Fruit fly (Drosophila melanogaster) Kc167 (cell line): ENCODE data around the gene TM9SF2.

ENCODE experiments used
- Myc ChIP-seq: fragments of >200 bp; optimal IDR thresholded peaks from 2 replicates; lab custom pipeline; 2017; ENCODE audit warnings: missing external identifiers
- Sin3A ChIP-seq: fragments of >200 bp; optimal IDR thresholded peaks from 2 replicates; lab custom pipeline; 2018; ENCODE audit warnings: missing external identifiers
- h ChIP-seq: fragments of >200 bp; optimal IDR thresholded peaks from 3 replicates; lab custom pipeline; 2018; ENCODE audit warnings: missing external identifiers
- insv ChIP-seq: fragments of >200 bp; optimal IDR thresholded peaks from 3 replicates; lab custom pipeline; 2018; ENCODE audit warnings: missing external identifiers
- psq ChIP-seq: fragments of >200 bp; optimal IDR thresholded peaks from 2 replicates; lab custom pipeline; 2017; ENCODE audit warnings: missing external identifiers
- ttk ChIP-seq: sonication (Bioruptor generic); optimal IDR thresholded peaks from 2 replicates; lab custom pipeline; 2017; ENCODE audit warnings: missing external identifiers

The TM9SF2 gene

DNA sequence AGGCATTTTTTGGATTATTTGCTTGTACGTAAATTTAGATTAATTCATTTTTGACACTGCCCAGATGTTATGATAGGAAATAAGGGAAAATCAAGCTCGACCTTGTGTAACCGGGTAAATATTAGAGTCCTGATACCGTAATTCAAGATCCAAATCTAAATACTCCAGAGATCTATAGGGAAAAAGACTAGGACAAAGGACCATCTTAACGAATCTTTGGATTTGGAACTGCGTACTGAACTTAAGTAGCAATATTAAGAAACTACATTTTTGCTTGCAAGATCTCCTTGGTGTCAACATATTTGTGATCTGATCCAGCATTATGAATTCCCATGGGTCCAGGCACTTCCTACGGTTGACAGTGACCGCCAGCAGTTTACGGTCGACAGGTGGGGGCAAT lies 7.7 kb downstream of the TM9SF2 start, which contains the start of gene CG9316:
Gene CG9316, minus strand, starts transcription at position 101 of the 400 bp plus-strand sequence.
- TF ChIP-seq insv = no peak
- no peak for TF ChIP-seq ttk (lab: Kevin White, UChicago)
- no peak for TF ChIP-seq Myc (lab: Kevin White, UChicago)
- no peak for TF ChIP-seq h (lab: Kevin White, UChicago)
- TF ChIP-seq psq (lab: Kevin White, UChicago) = no peak
- TF ChIP-seq Sin3A (lab: Kevin White, UChicago) = no peak

DNA sequence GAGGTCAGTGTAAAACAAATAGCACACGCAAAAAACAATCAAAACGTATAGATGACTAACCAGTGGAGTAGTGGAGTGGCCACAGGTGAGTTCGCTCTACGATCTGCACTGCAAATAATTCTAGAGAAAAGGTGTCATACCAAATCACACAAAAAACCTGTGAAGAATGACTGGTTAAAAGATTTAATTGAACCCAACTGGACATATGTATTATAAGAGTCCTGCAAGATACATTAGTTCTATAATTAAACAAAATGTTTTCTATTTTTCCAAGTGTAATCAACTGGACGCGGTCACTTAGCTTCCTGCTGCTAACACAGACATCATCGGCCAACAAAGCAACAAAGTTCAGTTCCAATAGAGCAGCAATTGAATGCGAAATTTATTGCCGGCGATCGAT lies 10.1 kb downstream of the TM9SF2 start:
- no peak for TF ChIP-seq ttk (lab: Kevin White, UChicago)
- TF ChIP-seq psq (lab: Kevin White, UChicago) = no peak
- TF ChIP-seq h (lab: Kevin White, UChicago) = no peak
- no peak for TF ChIP-seq Sin3A (lab: Kevin White, UChicago)
- no peak for TF ChIP-seq Myc (lab: Kevin White, UChicago)
- TF ChIP-seq insv = no peak

DNA sequence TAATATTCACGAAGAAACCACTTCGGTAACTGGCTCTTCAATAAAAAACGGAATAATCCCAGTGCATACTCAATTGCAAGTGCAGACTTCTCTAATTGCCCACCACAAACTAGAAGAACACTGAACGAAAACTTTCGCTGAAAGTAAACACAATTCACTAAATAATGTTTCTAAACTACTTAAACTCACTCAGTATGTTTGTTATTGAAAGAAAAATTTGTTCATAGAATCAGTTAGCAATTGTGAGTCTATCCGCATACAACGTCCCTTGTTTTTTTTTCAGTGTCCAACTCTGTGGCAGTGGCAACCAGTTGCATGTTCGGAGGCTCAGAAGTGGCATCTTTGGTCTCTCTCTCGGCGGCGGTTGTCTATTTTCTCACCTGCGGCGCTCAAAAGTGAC lies 12.7 kb downstream of the TM9SF2 start:
- TF ChIP-seq Myc (lab: Kevin White, UChicago) = no peak
- TF ChIP-seq insv = no peak
- no peak for TF ChIP-seq Sin3A (lab: Kevin White, UChicago)
- no peak for TF ChIP-seq psq (lab: Kevin White, UChicago)
- no peak for TF ChIP-seq ttk (lab: Kevin White, UChicago)
- TF ChIP-seq h (lab: Kevin White, UChicago) = no peak

DNA sequence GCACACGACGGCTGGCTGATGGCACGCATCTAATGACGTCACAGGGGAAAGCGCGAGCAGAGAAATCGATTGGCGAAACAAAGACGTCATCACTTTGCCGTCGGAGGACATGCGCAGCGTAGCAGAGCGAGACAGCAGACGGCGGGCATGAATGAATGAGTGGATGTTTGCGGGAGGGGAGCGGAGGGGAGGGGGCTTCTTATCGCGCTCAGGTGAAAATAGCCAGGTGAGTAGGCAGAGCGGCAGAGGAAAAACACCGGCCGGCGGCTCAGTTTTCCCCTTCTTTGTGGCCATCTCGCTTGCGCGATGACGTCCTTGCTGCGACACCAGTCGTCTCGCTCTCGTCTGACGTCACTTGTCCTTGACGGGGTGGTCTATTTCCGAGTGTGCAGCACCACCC lies 14.1 kb downstream of the TM9SF2 start:
- TF ChIP-seq Sin3A (lab: Kevin White, UChicago) = no peak
- no peak for TF ChIP-seq Myc (lab: Kevin White, UChicago)
- TF ChIP-seq insv = no peak

DNA sequence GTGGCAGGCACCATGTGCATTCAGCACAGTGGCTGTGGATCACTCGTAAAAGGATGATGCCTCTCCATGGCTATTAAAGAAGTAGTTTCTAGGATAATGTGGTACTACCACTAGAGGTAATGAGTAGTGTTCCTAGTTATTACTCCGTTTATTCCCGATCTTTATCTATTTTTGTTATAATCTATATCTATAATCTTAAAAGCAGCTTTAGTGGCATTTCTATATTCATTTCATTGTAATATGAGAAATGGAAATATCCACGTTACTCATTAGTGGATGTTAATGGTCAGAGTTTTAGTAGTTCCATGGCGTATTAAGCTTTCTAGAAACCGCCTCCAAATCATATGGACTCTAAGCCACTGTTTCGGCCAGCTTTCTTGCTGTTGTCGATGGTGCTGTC lies 17.4 kb downstream of the TM9SF2 start:
- TF ChIP-seq insv (no peak), h (lab: Kevin White, UChicago) (no peak), Myc (lab: Kevin White, UChicago) (no peak), ttk (lab: Kevin White, UChicago) (no peak), Sin3A (lab: Kevin White, UChicago) (no peak), psq (lab: Kevin White, UChicago) (no peak)

DNA sequence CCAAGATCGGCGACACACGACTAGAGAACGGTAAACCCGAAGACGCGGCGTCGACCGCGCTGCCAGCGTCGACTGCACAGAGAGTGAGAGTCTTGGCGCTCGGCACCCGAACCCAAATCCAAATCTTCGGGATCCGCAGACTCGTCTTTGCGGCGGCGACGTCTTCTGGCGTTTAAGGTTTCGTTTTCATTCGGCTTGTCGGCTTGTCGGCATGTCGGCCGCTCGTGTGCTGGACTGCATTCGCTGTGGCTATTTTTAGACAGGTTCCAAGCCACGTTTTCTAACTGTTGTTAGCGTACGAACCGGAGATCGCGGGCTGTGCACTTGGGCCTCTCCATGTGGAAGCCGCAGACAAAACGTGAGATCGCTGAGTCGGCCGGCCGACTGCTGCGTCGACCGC lies 18.0 kb downstream of the TM9SF2 start:
- no peak for TF ChIP-seq psq (lab: Kevin White, UChicago)
- no peak for TF ChIP-seq ttk (lab: Kevin White, UChicago)
- TF ChIP-seq insv = no peak
- no peak for TF ChIP-seq h (lab: Kevin White, UChicago)
- TF ChIP-seq Sin3A (lab: Kevin White, UChicago) = no peak
- TF ChIP-seq Myc (lab: Kevin White, UChicago) = no peak

DNA sequence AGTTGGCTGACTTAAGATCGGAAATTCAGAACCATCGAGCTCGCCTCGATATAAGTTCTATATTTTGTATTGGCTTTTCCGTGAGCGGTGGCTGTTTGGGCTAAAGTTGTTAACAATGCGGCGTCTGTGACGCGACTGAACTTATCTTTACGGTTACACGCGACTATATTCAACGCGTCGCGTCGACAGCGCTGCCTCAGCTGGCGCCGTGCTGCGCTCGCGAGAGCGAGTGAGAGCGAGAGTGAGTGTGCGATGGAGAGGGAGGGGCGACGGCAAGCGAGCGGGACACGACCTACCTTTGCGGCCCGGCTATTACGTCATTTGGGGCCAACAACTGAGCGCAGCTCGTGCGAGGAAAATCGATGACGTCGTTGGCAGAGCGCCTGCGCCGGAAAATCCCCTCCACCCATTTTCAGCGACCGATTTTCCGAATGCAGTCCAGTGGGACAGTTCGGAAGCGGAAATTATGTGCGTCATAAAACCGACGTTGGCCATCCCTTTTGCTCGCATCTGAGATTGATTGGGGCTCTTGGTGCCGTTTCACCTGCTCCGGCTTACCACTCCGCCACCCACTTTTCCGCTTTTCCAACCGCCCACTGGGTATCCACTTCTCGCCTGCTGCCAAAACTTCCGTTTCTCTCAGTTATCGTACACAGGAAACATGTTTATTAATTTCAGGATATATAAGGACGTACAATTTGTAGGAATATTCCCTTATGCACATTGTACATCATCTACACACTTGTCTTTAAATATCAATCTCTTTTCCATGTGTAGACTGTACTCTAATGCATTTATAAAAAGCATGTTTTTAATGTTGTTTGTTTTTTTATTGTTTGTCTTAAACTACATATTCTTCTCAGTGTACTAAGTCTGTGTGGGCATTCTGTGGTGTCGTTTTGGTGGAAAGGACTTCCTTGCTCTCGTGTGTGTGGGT lies 19.4 kb downstream of the TM9SF2 start, which contains the start of gene Hr38:
Gene Hr38, minus strand, starts transcription at position 121 of the 937 bp plus-strand sequence.
- TF ChIP-seq h (lab: Kevin White, UChicago) (no peak), psq (lab: Kevin White, UChicago) (no peak), insv (no peak), ttk (lab: Kevin White, UChicago) (no peak)

DNA sequence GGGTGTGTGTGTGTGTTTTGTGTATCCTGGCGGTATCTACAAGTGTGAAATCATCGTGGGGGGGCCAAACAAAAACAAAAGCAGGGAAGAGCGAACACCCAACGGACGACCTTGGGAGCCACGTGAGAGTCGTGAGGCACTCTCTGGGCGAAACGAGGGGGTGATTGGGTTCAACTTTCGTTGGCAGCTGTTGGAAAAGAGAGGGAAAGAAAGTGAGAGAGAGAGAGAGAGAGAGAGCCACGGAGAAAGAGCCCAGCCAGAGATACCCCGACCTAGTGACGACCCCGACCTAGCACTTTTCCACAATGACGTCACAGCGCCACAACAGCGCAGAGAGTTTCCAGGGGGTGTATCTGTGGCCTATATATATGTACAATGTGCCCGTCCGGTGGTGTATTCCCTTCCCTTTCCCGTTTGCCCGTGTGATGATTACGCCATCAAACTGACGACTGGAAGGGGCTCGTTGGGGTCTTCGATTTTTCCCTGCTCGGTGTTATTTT lies 28.2 kb downstream of the TM9SF2 start:
- no peak for TF ChIP-seq ttk (lab: Kevin White, UChicago)
- TF ChIP-seq h (lab: Kevin White, UChicago) = no peak

DNA sequence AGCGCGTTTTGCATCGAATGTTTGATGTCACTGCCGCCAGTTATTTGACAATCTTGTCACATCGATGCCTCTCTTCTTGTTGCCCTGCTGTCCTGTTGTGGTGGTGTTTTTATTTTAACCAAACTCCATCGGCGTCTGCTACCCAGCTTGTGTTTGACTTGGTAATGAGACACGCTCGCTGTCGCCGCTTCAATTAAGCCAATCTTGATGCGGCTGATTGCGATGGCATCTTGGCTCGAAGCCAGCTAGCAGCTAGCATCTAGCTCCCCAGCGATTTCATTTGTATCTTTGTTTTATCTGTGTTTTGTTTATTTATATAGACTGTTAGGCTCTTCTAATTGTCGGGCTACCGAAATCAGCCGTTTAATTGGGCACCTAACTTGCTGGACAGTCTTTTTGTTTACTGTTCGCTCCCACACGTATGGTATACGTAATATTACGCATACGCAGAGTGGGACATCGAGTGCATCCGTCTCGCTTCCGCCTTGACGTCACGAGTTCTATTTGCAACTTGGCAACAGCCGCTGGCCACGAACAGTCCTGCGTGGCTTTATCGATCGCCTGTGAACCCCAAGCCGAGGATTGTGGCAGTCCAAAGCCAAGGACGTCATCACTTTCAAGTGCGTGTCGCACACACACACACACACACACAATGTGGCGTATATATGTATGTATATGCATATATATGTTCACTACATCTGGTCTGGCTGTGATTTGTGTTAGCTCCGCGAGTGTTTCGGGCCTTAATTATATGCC lies 29.4 kb downstream of the TM9SF2 start:
- no peak for TF ChIP-seq ttk (lab: Kevin White, UChicago)
- TF ChIP-seq Myc (lab: Kevin White, UChicago) = no peak
- no peak for TF ChIP-seq h (lab: Kevin White, UChicago)

DNA sequence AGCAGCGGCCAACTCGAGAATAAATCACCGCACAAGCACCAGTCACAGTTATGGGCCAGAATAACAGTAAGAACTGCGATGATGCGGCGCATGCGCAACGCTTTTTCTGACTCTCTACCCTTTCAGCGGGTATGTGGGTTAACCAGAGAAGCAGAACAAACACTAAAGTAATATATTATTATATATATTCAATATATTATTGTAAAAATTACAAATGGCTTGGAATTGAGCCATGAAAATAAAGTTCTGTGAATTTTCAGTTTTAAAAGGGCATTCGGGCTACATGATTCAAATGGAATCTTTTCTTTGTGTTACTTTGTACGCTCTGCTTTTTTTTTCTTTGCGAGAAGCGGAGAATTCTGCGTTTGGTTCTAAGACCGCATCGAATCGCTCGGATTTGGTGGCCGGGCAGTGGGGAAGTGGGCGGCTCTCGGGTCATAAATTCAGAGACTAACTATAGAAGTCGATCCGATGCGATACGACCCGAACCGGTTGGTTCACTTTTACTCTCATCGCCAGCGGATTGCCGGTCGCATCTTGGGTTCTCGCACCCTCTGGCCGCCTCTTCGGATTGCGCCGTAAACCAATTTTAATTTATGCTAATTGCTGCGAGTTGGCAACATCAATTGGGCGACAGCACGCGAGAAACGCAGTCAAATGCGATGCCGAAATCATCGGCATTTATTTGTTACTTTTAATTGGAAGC lies 33.4 kb downstream of the TM9SF2 start:
- TF ChIP-seq h (lab: Kevin White, UChicago) (no peak), Sin3A (lab: Kevin White, UChicago) (no peak), psq (lab: Kevin White, UChicago) (no peak), Myc (lab: Kevin White, UChicago) (no peak), ttk (lab: Kevin White, UChicago) (no peak), insv (no peak)

DNA sequence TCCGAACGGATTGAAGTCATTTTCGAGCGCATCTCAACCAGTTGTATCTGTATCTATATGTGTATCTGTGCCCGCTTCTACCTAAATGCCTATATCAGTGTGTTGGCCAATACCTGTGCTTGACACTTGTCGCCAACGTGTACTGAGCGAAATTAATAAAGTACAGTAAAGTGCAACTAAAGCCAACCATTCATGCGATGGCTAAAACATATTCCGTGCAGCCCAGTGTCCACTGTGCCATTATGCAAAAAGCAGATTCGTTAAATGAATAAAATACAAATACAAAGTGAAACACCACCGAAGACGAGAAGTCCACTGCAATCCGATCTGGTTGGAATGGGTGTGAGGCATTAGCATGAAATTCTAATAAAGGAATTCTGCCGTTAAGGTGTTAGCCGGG lies 39.0 kb downstream of the TM9SF2 start:
- no peak for TF ChIP-seq Sin3A (lab: Kevin White, UChicago)
- no peak for TF ChIP-seq h (lab: Kevin White, UChicago)
- no peak for TF ChIP-seq psq (lab: Kevin White, UChicago)
- TF ChIP-seq insv = no peak
- TF ChIP-seq Myc (lab: Kevin White, UChicago) = no peak
- no peak for TF ChIP-seq ttk (lab: Kevin White, UChicago)
